Worm (Caenorhabditis elegans) whole organism, young adult: ENCODE measurements around the gene nra-1.

ENCODE experiments used
- F23B12.7 ChIP-seq: sonication (generic microtip); optimal IDR thresholded peaks from 2 replicates; lab custom pipeline; 2017; ENCODE audit warnings: missing genetic modification characterization, mild to moderate bottlenecking, missing compliant biosample characterization, antibody characterized with exemption, moderate library complexity; ENCODE audit not compliant: insufficient read depth
- F52B5.7 ChIP-seq: sonication (generic microtip); optimal IDR thresholded peaks from 2 replicates; lab custom pipeline; 2016; ENCODE audit warnings: mild to moderate bottlenecking, missing genetic modification characterization, missing compliant biosample characterization
- F55B11.4 ChIP-seq: sonication (generic microtip); optimal IDR thresholded peaks from 2 replicates; lab custom pipeline; 2016; ENCODE audit warnings: missing compliant biosample characterization, missing genetic modification characterization, borderline replicate concordance; ENCODE audit not compliant: insufficient read depth
- F57C9.4 ChIP-seq: sonication (generic microtip); optimal IDR thresholded peaks from 2 replicates; lab custom pipeline; 2017; ENCODE audit warnings: mild to moderate bottlenecking, missing genetic modification characterization, missing compliant biosample characterization
- T26A5.8 ChIP-seq: sonication (generic microtip); optimal IDR thresholded peaks from 2 replicates; lab custom pipeline; 2016; ENCODE audit warnings: missing genetic modification characterization, missing compliant biosample characterization
- Y53F4B.3 ChIP-seq: fragments of 200-800 bp; sonication (Bioruptor generic); IDR thresholded peaks from 2 replicates; pipeline ENCODE4 v1.3.6; 2022; ENCODE audit warnings: missing genetic modification reagents, missing genetic modification characterization, missing compliant biosample characterization
- Y67H2A.10 ChIP-seq: fragments of 200-800 bp; sonication (Bioruptor generic); conservative IDR thresholded peaks from 2 replicates; pipeline ENCODE4 v1.3.6; 2022; ENCODE audit warnings: missing genetic modification reagents, missing genetic modification characterization, missing compliant biosample characterization
- ZK185.1 ChIP-seq: sonication (generic microtip); optimal IDR thresholded peaks from 2 replicates; lab custom pipeline; 2016; ENCODE audit warnings: mild to moderate bottlenecking, missing genetic modification characterization, missing compliant biosample characterization; ENCODE audit not compliant: poor library complexity, severe bottlenecking
- akir-1 ChIP-seq: fragments of 200-800 bp; sonication (Bioruptor generic); optimal IDR thresholded peaks from 2 replicates; lab custom pipeline; 2018; ENCODE audit warnings: mild to moderate bottlenecking, missing genetic modification characterization, moderate library complexity, missing compliant biosample characterization
- atf-7 ChIP-seq: sonication (generic microtip); optimal IDR thresholded peaks from 2 replicates; lab custom pipeline; 2017; ENCODE audit warnings: mild to moderate bottlenecking, missing genetic modification characterization, missing compliant biosample characterization
- bed-1 ChIP-seq: fragments of 200-800 bp; sonication (Bioruptor generic); IDR thresholded peaks from 2 replicates; pipeline ENCODE4 v1.3.6; 2022; ENCODE audit warnings: missing genetic modification reagents, missing genetic modification characterization, missing compliant biosample characterization
- bed-2 ChIP-seq: fragments of 200-800 bp; sonication (Bioruptor generic); IDR thresholded peaks from 2 replicates; pipeline ENCODE4 v1.3.6; 2022; ENCODE audit warnings: missing genetic modification reagents, missing genetic modification characterization, missing compliant biosample characterization
- ccch-3 ChIP-seq: fragments of 200-800 bp; sonication (Bioruptor generic); optimal IDR thresholded peaks from 2 replicates; lab custom pipeline; 2018; ENCODE audit warnings: mild to moderate bottlenecking, missing genetic modification characterization, missing compliant biosample characterization
- ceh-58 ChIP-seq: fragments of 200-800 bp; sonication (Bioruptor generic); IDR thresholded peaks from 2 replicates; pipeline ENCODE4 v1.3.6; 2022; ENCODE audit warnings: missing genetic modification characterization, missing compliant biosample characterization
- ceh-79 ChIP-seq: sonication (generic microtip); optimal IDR thresholded peaks from 2 replicates; lab custom pipeline; 2017; ENCODE audit warnings: mild to moderate bottlenecking, missing genetic modification characterization, missing compliant biosample characterization
- ceh-91 ChIP-seq: fragments of 200-800 bp; sonication (Bioruptor generic); IDR thresholded peaks from 2 replicates; pipeline ENCODE4 v1.3.6; 2022; ENCODE audit warnings: missing genetic modification reagents, missing genetic modification characterization, missing compliant biosample characterization
- chd-7 ChIP-seq: sonication (generic microtip); optimal IDR thresholded peaks from 2 replicates; lab custom pipeline; 2016; ENCODE audit warnings: mild to moderate bottlenecking, missing genetic modification characterization, moderate library complexity, missing compliant biosample characterization
- die-1 ChIP-seq: sonication (generic microtip); optimal IDR thresholded peaks from 2 replicates; lab custom pipeline; 2016; ENCODE audit warnings: missing genotype, mild to moderate bottlenecking, missing genetic modification characterization, missing compliant biosample characterization
- dpff-1 ChIP-seq: sonication (generic microtip); optimal IDR thresholded peaks from 2 replicates; lab custom pipeline; 2017; ENCODE audit warnings: mild to moderate bottlenecking, missing genetic modification characterization, missing compliant biosample characterization
- dpl-1 ChIP-seq: fragments of 150-350 bp; optimal IDR thresholded peaks from 2 replicates; lab custom pipeline; 2014; ENCODE audit warnings: missing biosample characterization, missing genetic modification reagents, missing genetic modification characterization
- ets-4 ChIP-seq: fragments of 200-800 bp; sonication (Bioruptor generic); optimal IDR thresholded peaks from 2 replicates; lab custom pipeline; 2018; ENCODE audit warnings: mild to moderate bottlenecking, missing genetic modification characterization, missing compliant biosample characterization
- fkh-3 ChIP-seq: sonication (generic microtip); optimal IDR thresholded peaks from 2 replicates; lab custom pipeline; 2016; ENCODE audit warnings: mild to moderate bottlenecking, missing genetic modification characterization, missing compliant biosample characterization
- him-1 ChIP-seq: sonication (generic microtip); optimal IDR thresholded peaks from 2 replicates; lab custom pipeline; 2016; ENCODE audit warnings: missing genotype, missing genetic modification reagents, missing genetic modification characterization, missing compliant biosample characterization
- hmg-1.2 ChIP-seq: fragments of 200-800 bp; sonication (Bioruptor generic); IDR thresholded peaks from 2 replicates; pipeline ENCODE4 v1.3.6; 2022; ENCODE audit warnings: missing genetic modification reagents, missing genetic modification characterization, missing compliant biosample characterization
- hsf-1 ChIP-seq: fragments of 200-800 bp; sonication (Bioruptor generic); IDR thresholded peaks from 2 replicates; pipeline ENCODE4 v1.3.6; 2022; ENCODE audit warnings: missing genetic modification reagents, missing genetic modification characterization, missing compliant biosample characterization
- let-526 ChIP-seq: fragments of 200-800 bp; sonication (Bioruptor generic); IDR thresholded peaks from 2 replicates; pipeline ENCODE4 v1.3.6; 2022; ENCODE audit warnings: missing genetic modification reagents, missing genetic modification characterization, missing compliant biosample characterization
- lin-35 ChIP-seq, 3 experiments: fragments of 150-350 bp in 2 of 3; sonication (generic microtip) in 1 of 3; optimal IDR thresholded peaks; 2 replicates each; lab custom pipeline; 2014 to 2018; ENCODE audit warnings: missing biosample characterization in 3 of 3, missing genetic modification characterization in 3 of 3, missing genetic modification reagents in 3 of 3
- lin-40 ChIP-seq: sonication (generic microtip); optimal IDR thresholded peaks from 2 replicates; lab custom pipeline; 2016; ENCODE audit warnings: missing genetic modification characterization, mild to moderate bottlenecking, missing compliant biosample characterization, missing genotype, missing genetic modification reagents
- lin-54 ChIP-seq: fragments of 200-800 bp; sonication (Bioruptor generic); optimal IDR thresholded peaks from 2 replicates; lab custom pipeline; 2018; ENCODE audit warnings: mild to moderate bottlenecking, missing genetic modification characterization, missing compliant biosample characterization
- lir-1 ChIP-seq: fragments of 200-800 bp; sonication (Bioruptor generic); conservative IDR thresholded peaks from 2 replicates; pipeline ENCODE4 v1.3.6; 2022; ENCODE audit warnings: missing genetic modification reagents, missing genetic modification characterization, missing compliant biosample characterization
- madf-10 ChIP-seq: sonication (generic microtip); optimal IDR thresholded peaks from 2 replicates; lab custom pipeline; 2016; ENCODE audit warnings: mild to moderate bottlenecking, missing genetic modification characterization, missing compliant biosample characterization
- madf-8 ChIP-seq: fragments of 200-800 bp; sonication (Bioruptor generic); conservative IDR thresholded peaks from 2 replicates; pipeline ENCODE4 v1.3.6; 2022; ENCODE audit warnings: missing genetic modification reagents, missing genetic modification characterization, missing compliant biosample characterization
- mcd-1 ChIP-seq: fragments of 200-800 bp; sonication (Bioruptor generic); IDR thresholded peaks from 2 replicates; pipeline ENCODE4 v1.3.6; 2022; ENCODE audit warnings: missing genetic modification reagents, missing genetic modification characterization, missing compliant biosample characterization
- nhr-179 ChIP-seq: sonication (generic microtip); optimal IDR thresholded peaks from 2 replicates; lab custom pipeline; 2016; ENCODE audit warnings: mild to moderate bottlenecking, missing genetic modification characterization, missing compliant biosample characterization
- nhr-80 ChIP-seq: sonication (generic microtip); optimal IDR thresholded peaks from 2 replicates; lab custom pipeline; 2016; ENCODE audit warnings: missing genetic modification characterization, missing compliant biosample characterization
- nhr-90 ChIP-seq: sonication (generic microtip); optimal IDR thresholded peaks from 2 replicates; lab custom pipeline; 2016; ENCODE audit warnings: missing genotype, mild to moderate bottlenecking, missing genetic modification characterization, missing compliant biosample characterization
- rpc-1 ChIP-seq, 2 experiments: fragments of 150-350 bp in 1 of 2; sonication (generic microtip) in 1 of 2; optimal IDR thresholded peaks; 2 replicates each; lab custom pipeline; 2014 to 2018; ENCODE audit warnings: missing biosample characterization in 1 of 2, missing genetic modification characterization in 1 of 2, missing genetic modification reagents in 1 of 2, missing genotype in 1 of 2
- sea-2 ChIP-seq: fragments of 200-800 bp; sonication (Bioruptor generic); IDR thresholded peaks from 2 replicates; pipeline ENCODE4 v1.3.6; 2022; ENCODE audit warnings: missing genetic modification characterization, missing compliant biosample characterization
- snpc-1.1 ChIP-seq: sonication (generic microtip); optimal IDR thresholded peaks from 2 replicates; lab custom pipeline; 2017; ENCODE audit warnings: missing genetic modification characterization, mild to moderate bottlenecking, missing compliant biosample characterization, antibody characterized with exemption, moderate library complexity, missing genotype, missing genetic modification reagents; ENCODE audit not compliant: insufficient read depth
- somi-1 ChIP-seq: fragments of 200-800 bp; sonication (Bioruptor generic); optimal IDR thresholded peaks from 2 replicates; lab custom pipeline; 2018; ENCODE audit warnings: mild to moderate bottlenecking, missing genetic modification characterization, missing compliant biosample characterization
- tbp1 ChIP-seq: fragments of 200-800 bp; sonication (Bioruptor generic); optimal IDR thresholded peaks from 2 replicates; lab custom pipeline; 2018; ENCODE audit warnings: mild to moderate bottlenecking, missing genetic modification characterization, missing compliant biosample characterization
- tbx-9 ChIP-seq: sonication (generic microtip); optimal IDR thresholded peaks from 2 replicates; lab custom pipeline; 2016; ENCODE audit warnings: borderline replicate concordance, missing genetic modification characterization, inconsistent platforms, missing compliant biosample characterization
- tlf-1 ChIP-seq: fragments of 200-800 bp; sonication (Bioruptor generic); optimal IDR thresholded peaks from 2 replicates; lab custom pipeline; 2018; ENCODE audit warnings: mild to moderate bottlenecking, missing genetic modification characterization, missing compliant biosample characterization
- xnd-1 ChIP-seq: sonication (generic microtip); optimal IDR thresholded peaks from 2 replicates; lab custom pipeline; 2016; ENCODE audit warnings: missing genotype, missing genetic modification reagents, missing genetic modification characterization, missing compliant biosample characterization
- zfh-2 ChIP-seq: fragments of 200-800 bp; sonication (Bioruptor generic); conservative IDR thresholded peaks from 2 replicates; pipeline ENCODE4 v1.3.6; 2022; ENCODE audit warnings: missing genetic modification reagents, missing genetic modification characterization, missing compliant biosample characterization
- zim-3 ChIP-seq: sonication (generic microtip); optimal IDR thresholded peaks from 2 replicates; lab custom pipeline; 2017; ENCODE audit warnings: mild to moderate bottlenecking, missing genetic modification characterization, moderate library complexity, missing compliant biosample characterization
- ztf-25 ChIP-seq: fragments of 200-800 bp; sonication (Bioruptor generic); IDR thresholded peaks from 2 replicates; pipeline ENCODE4 v1.3.6; 2022; ENCODE audit warnings: missing genetic modification reagents, missing genetic modification characterization, missing compliant biosample characterization

nra-1 gene

DNA sequence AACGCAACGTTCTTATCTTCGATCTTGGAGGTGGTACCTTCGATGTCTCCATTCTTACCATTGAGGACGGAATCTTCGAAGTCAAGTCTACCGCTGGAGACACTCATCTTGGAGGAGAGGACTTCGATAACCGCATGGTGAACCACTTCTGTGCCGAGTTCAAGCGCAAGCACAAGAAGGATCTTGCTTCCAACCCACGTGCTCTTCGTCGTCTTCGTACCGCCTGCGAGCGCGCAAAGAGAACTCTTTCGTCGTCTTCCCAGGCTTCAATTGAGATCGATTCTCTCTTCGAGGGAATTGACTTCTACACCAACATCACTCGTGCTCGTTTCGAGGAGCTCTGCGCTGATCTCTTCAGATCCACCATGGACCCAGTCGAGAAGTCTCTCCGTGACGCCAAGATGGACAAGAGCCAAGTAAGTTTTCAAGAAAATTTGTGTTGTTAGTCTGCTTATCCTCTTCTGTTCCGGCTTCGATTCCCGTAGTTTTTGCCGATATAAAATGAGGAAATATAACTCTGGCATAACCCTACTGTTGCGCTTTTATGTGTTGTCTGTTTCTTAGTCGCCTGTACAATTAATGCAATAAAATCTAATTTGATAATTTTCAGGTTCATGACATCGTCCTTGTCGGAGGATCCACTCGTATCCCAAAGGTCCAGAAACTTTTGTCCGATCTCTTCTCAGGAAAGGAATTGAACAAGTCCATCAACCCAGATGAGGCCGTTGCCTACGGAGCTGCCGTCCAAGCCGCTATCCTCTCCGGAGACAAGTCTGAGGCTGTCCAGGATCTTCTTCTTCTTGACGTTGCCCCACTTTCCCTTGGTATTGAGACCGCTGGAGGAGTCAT lies 4.2 kb downstream of the nra-1 start (continued):
- TF ChIP-seq F55B11.4, result no peak
- no peak for TF ChIP-seq fkh-3 (tag; lab: Kevin White, UChicago)
- 0 out of 2 replicates have a peak, but pooled peaks have one; percentile 7 for TF ChIP-seq ztf-25 (GFP tag; lab: Robert Waterston, UW)
- peak; percentile 26 for TF ChIP-seq tbp1
- no peak for TF ChIP-seq him-1 (tag; lab: Kevin White, UChicago)
- TF ChIP-seq lin-54, result peak; percentile 66
- TF ChIP-seq zfh-2 (GFP tag; lab: Robert Waterston, UW), result peak; percentile 68
- TF ChIP-seq ceh-91 (GFP tag; lab: Robert Waterston, UW), result no peak
- TF ChIP-seq lin-35 (GFP tag; optimal IDR thresholded peaks at IDR 0.05; lab: Kevin White, UChicago), result no peak
- TF ChIP-seq nhr-179 (tag; lab: Kevin White, UChicago), result no peak
- no peak for TF ChIP-seq somi-1
- no peak for TF ChIP-seq ceh-79 (tag; lab: Kevin White, UChicago)
- no peak for TF ChIP-seq tlf-1 (GFP tag; lab: Kevin White, UChicago)
- no peak for TF ChIP-seq F23B12.7
- TF ChIP-seq akir-1 (GFP tag; lab: Kevin White, UChicago), result no peak
- no peak for TF ChIP-seq dpff-1 (tag; lab: Kevin White, UChicago)
- TF ChIP-seq bed-1 (GFP tag; lab: Robert Waterston, UW), result no peak
- TF ChIP-seq snpc-1.1 (tag; lab: Kevin White, UChicago), result no peak
- no peak for TF ChIP-seq chd-7 (tag; lab: Kevin White, UChicago)
- TF ChIP-seq ets-4 (GFP tag; lab: Kevin White, UChicago), result no peak
- peak; percentile 71 for TF ChIP-seq ceh-58
- no peak for TF ChIP-seq lir-1 (GFP tag; lab: Robert Waterston, UW)
- TF ChIP-seq tbx-9 (tag; lab: Kevin White, UChicago), result no peak
- no peak for TF ChIP-seq zim-3
- TF ChIP-seq Y67H2A.10 (GFP tag; lab: Robert Waterston, UW), result no peak
- no peak for TF ChIP-seq xnd-1 (tag; lab: Kevin White, UChicago)
- TF ChIP-seq ccch-3 (GFP tag; lab: Kevin White, UChicago), result no peak
- no peak for TF ChIP-seq madf-10 (tag; lab: Kevin White, UChicago)
- no peak for TF ChIP-seq lin-40
- no peak for TF ChIP-seq T26A5.8
- no peak for TF ChIP-seq F57C9.4 (tag; lab: Kevin White, UChicago)
- TF ChIP-seq bed-2 (GFP tag; lab: Robert Waterston, UW), result 0 out of 2 replicates have a peak, but pooled peaks have one; percentile 6
- no peak for TF ChIP-seq ZK185.1 (tag; lab: Kevin White, UChicago)
- no peak for TF ChIP-seq sea-2 (GFP tag; lab: Robert Waterston, UW)
- no peak for TF ChIP-seq rpc-1 (optimal IDR thresholded peaks at IDR 0.05; lab: Kevin White, UChicago)
- no peak for TF ChIP-seq rpc-1 (tag; optimal IDR thresholded peaks at IDR 0.05; lab: Kevin White, UChicago)
- TF ChIP-seq nhr-90 (tag; lab: Kevin White, UChicago), result no peak
- no peak for TF ChIP-seq let-526 (GFP tag; lab: Robert Waterston, UW)
- no peak for TF ChIP-seq F52B5.7 (tag; lab: Kevin White, UChicago)
- no peak for TF ChIP-seq nhr-80
- peak; percentile 49 for TF ChIP-seq mcd-1 (GFP tag; lab: Robert Waterston, UW)
- peak; percentile 77 for TF ChIP-seq hsf-1 (GFP tag; lab: Robert Waterston, UW)
- TF ChIP-seq atf-7, result peak; percentile 30
- no peak for TF ChIP-seq hmg-1.2
- no peak for TF ChIP-seq dpl-1 (GFP tag; lab: Kevin White, UChicago)
- peak; percentile 41 for TF ChIP-seq die-1 (tag; lab: Kevin White, UChicago)
- TF ChIP-seq madf-8, result no peak
- TF ChIP-seq Y53F4B.3, result no peak
